Worm (Caenorhabditis elegans) whole organism, L2 larva: ENCODE results near the gene F09C8.1.

Experiments
- ZK546.5 ChIP-seq: sonication (generic microtip); optimal IDR thresholded peaks from 2 replicates; lab custom pipeline; 2017; ENCODE audit warnings: missing biosample characterization, missing genetic modification characterization
- ama-1 ChIP-seq: fragments of 150-350 bp; optimal IDR thresholded peaks from 2 replicates; lab custom pipeline; 2018; ENCODE audit warnings: inconsistent platforms
- dmd-4 ChIP-seq: sonication (generic microtip); optimal IDR thresholded peaks from 2 replicates; lab custom pipeline; 2017; ENCODE audit warnings: missing biosample characterization, missing genetic modification characterization
- lin-39 ChIP-seq: fragments of 150-350 bp; optimal IDR thresholded peaks from 2 replicates; lab custom pipeline; 2014; ENCODE audit warnings: missing biosample characterization, missing genetic modification reagents, missing genetic modification characterization
- lsy-2 ChIP-seq, 2 experiments: fragments of 150-350 bp in 1 of 2; sonication (generic microtip) in 1 of 2; optimal IDR thresholded peaks; 2 replicates each; lab custom pipeline; 2014 to 2017; ENCODE audit warnings: missing biosample characterization in 2 of 2, missing genetic modification characterization in 2 of 2
- mdl-1 ChIP-seq, 2 experiments: fragments of 150-350 bp in 1 of 2; sonication (generic microtip) in 1 of 2; optimal IDR thresholded peaks; 2 replicates each; lab custom pipeline; 2017; ENCODE audit warnings: missing biosample characterization in 2 of 2, missing genetic modification characterization in 2 of 2
- nhr-237 ChIP-seq: fragments of 150-350 bp; optimal IDR thresholded peaks from 2 replicates; lab custom pipeline; 2014; ENCODE audit warnings: missing biosample characterization, missing genetic modification characterization
- nhr-25 ChIP-seq: fragments of 150-350 bp; sonication (generic microtip); optimal IDR thresholded peaks from 3 replicates; lab custom pipeline; 2014; ENCODE audit warnings: missing biosample characterization, missing genetic modification characterization

ce11 chrX:16146972-16147593 is 16.2 kb downstream of the F09C8.1 start, which contains the start of gene F09C8.2:
- no peak for TF ChIP-seq lsy-2 (tag; optimal IDR thresholded peaks at IDR 0.05; lab: Kevin White, UChicago)
- TF ChIP-seq nhr-25, result no peak
- no peak for TF ChIP-seq ZK546.5
- TF ChIP-seq mdl-1 (tag; optimal IDR thresholded peaks at IDR 0.05; lab: Kevin White, UChicago), result no peak
- TF ChIP-seq lin-39 (tag; lab: Kevin White, UChicago), result no peak
- TF ChIP-seq dmd-4, result no peak
- TF ChIP-seq ama-1, result no peak
- TF ChIP-seq nhr-237 (tag; lab: Kevin White, UChicago), result no peak
